Worm (Caenorhabditis elegans) whole organism, midembryonic: ENCODE results near the gene T28D6.7.

Experiments used
- T22C8.4 ChIP-seq: fragments of 200-800 bp; sonication (Bioruptor generic); IDR thresholded peaks from 2 replicates; pipeline ENCODE4 v1.3.6; 2022; ENCODE audit warnings: missing genetic modification characterization, missing compliant biosample characterization
- cog-1 ChIP-seq: sonication (generic microtip); optimal IDR thresholded peaks from 2 replicates; lab custom pipeline; 2016; ENCODE audit warnings: missing genetic modification characterization, missing compliant biosample characterization
- flt-1 ChIP-seq: fragments of 200-800 bp; sonication (Bioruptor generic); IDR thresholded peaks from 2 replicates; pipeline ENCODE4 v1.3.6; 2022; ENCODE audit warnings: missing genetic modification characterization, missing compliant biosample characterization
- klf-2 ChIP-seq: fragments of 200-800 bp; sonication (Bioruptor generic); conservative IDR thresholded peaks from 2 replicates; pipeline ENCODE4 v1.3.6; 2022; ENCODE audit warnings: missing genetic modification reagents, missing genetic modification characterization, missing compliant biosample characterization
- med-1 ChIP-seq: sonication (generic microtip); optimal IDR thresholded peaks from 2 replicates; lab custom pipeline; 2017; ENCODE audit warnings: missing genetic modification characterization, mild to moderate bottlenecking, missing compliant biosample characterization, antibody characterized with exemption, missing genetic modification reagents; ENCODE audit not compliant: insufficient read depth
- ref-1 ChIP-seq: fragments of 200-800 bp; sonication (Bioruptor generic); conservative IDR thresholded peaks from 2 replicates; pipeline ENCODE4 v1.3.6; 2022; ENCODE audit warnings: missing genetic modification reagents, missing genetic modification characterization, missing compliant biosample characterization
- tab-1 ChIP-seq: fragments of 200-800 bp; sonication (Bioruptor generic); IDR thresholded peaks from 2 replicates; pipeline ENCODE4 v1.3.6; 2022; ENCODE audit warnings: missing genetic modification characterization, missing compliant biosample characterization
- ztf-23 ChIP-seq: fragments of 200-800 bp; sonication (Bioruptor generic); IDR thresholded peaks from 2 replicates; pipeline ENCODE4 v1.3.6; 2022; ENCODE audit warnings: missing genetic modification reagents, missing genetic modification characterization, missing compliant biosample characterization
- ztf-29 ChIP-seq: fragments of 200-800 bp; sonication (Bioruptor generic); IDR thresholded peaks from 2 replicates; pipeline ENCODE4 v1.3.6; 2022; ENCODE audit warnings: missing genetic modification reagents, missing genetic modification characterization, missing compliant biosample characterization

DNA sequence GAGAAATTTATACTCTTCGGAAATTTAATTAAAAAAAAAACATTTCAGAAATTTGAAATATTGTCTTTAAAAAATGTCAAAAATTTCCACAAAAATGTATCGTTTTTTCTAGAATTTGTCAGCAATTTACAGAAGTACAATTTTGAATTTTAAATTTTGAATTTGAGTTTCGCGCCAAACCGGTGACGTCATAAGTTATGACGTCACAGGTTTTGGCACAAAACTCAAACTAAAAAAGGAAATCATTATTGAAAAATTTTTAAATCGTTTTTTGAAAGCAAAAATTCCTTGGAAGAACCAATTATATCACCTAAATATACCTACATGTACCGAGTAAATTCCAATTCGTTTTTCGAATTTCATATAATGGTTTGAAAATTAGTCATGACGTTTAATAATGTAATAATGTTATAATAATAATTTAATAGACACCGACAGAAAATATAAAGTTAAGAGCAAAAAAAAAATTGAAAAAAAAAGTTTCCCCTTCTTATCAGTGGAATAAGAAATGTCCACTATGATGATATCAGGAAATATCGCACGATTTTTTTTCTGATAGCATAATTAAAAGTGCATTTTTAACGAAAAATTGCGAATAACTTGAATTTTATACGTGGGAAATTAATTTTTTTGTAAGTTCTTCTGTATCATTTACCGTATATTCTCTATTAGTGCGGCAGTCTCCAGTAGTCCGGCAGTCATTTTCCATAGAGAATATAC is 4.0 kb upstream of the T28D6.7 start:
- TF ChIP-seq ref-1 (GFP tag; lab: Robert Waterston, UW) (no peak), tab-1 (GFP tag; lab: Robert Waterston, UW) (no peak), cog-1 (tag; lab: Kevin White, UChicago) (no peak), med-1 (no peak), flt-1 (GFP tag; lab: Robert Waterston, UW) (no peak), ztf-23 (GFP tag; lab: Robert Waterston, UW) (no peak), klf-2 (GFP tag; lab: Robert Waterston, UW) (no peak), T22C8.4 (no peak), ztf-29 (GFP tag; lab: Robert Waterston, UW) (no peak)
